Fruit fly (Drosophila melanogaster) whole organism, embryonic: Measurements from ENCODE around the gene CG14650.

Experiments
- CG10543 ChIP-seq: fragments of 200-800 bp; sonication (Bioruptor generic); optimal IDR thresholded peaks from 3 replicates; lab custom pipeline; 2017; ENCODE audit warnings: missing biosample characterization, mild to moderate bottlenecking, missing genetic modification characterization, moderate library complexity
- CG11560 ChIP-seq: fragments of 200-800 bp; sonication (Bioruptor generic); IDR thresholded peaks from 3 replicates; pipeline ENCODE4 v1.3.6; 2022; ENCODE audit warnings: missing biosample characterization, missing genetic modification characterization
- CG15269 ChIP-seq: fragments of 200-800 bp; sonication (Bioruptor generic); optimal IDR thresholded peaks from 2 replicates; lab custom pipeline; 2018; ENCODE audit warnings: missing biosample characterization, mild to moderate bottlenecking, missing genetic modification characterization, moderate library complexity
- CG17802 ChIP-seq: fragments of 200-800 bp; sonication (Bioruptor generic); optimal IDR thresholded peaks from 2 replicates; lab custom pipeline; 2018; ENCODE audit warnings: missing biosample characterization, mild to moderate bottlenecking, missing genetic modification characterization, moderate library complexity
- CG17912 ChIP-seq: fragments of 200-800 bp; sonication (Bioruptor generic); optimal IDR thresholded peaks from 2 replicates; lab custom pipeline; 2018; ENCODE audit warnings: missing biosample characterization, mild to moderate bottlenecking, missing genetic modification characterization
- CG18599 ChIP-seq: fragments of 200-800 bp; sonication (Bioruptor generic); optimal IDR thresholded peaks from 3 replicates; lab custom pipeline; 2017; ENCODE audit warnings: missing biosample characterization, missing genetic modification characterization, mild to moderate bottlenecking, moderate library complexity, missing genetic modification reagents
- CG2120 ChIP-seq: fragments of 200-800 bp; sonication (Bioruptor generic); optimal IDR thresholded peaks from 3 replicates; lab custom pipeline; 2016; ENCODE audit warnings: missing biosample characterization, missing genetic modification characterization
- CG2678 ChIP-seq: fragments of 200-800 bp; sonication (Bioruptor generic); optimal IDR thresholded peaks from 3 replicates; lab custom pipeline; 2019; ENCODE audit warnings: missing biosample characterization, mild to moderate bottlenecking, missing genetic modification characterization, moderate library complexity
- CG34422 ChIP-seq: fragments of 200-800 bp; sonication (Bioruptor generic); IDR thresholded peaks from 3 replicates; pipeline ENCODE4 v1.3.6; 2022; ENCODE audit warnings: missing biosample characterization, missing genetic modification characterization
- CG5953 ChIP-seq: fragments of 200-800 bp; sonication (Bioruptor generic); IDR thresholded peaks from 2 replicates; pipeline ENCODE4 v1.3.6; 2022; ENCODE audit warnings: missing biosample characterization, missing genetic modification characterization
- CG6254 ChIP-seq: fragments of 200-800 bp; sonication (Bioruptor generic); optimal IDR thresholded peaks from 3 replicates; lab custom pipeline; 2017; ENCODE audit warnings: mild to moderate bottlenecking, missing biosample characterization, missing genetic modification reagents, missing genetic modification characterization
- CG6765 ChIP-seq: fragments of 200-800 bp; sonication (Bioruptor generic); optimal IDR thresholded peaks from 3 replicates; lab custom pipeline; 2017; ENCODE audit warnings: missing biosample characterization, mild to moderate bottlenecking, missing genetic modification characterization
- CG7357 ChIP-seq: fragments of 200-800 bp; sonication (Bioruptor generic); IDR thresholded peaks from 3 replicates; pipeline ENCODE4 v1.3.6; 2022; ENCODE audit warnings: missing biosample characterization, missing genetic modification characterization
- CG7786 ChIP-seq: fragments of 200-800 bp; sonication (Bioruptor generic); optimal IDR thresholded peaks from 2 replicates; lab custom pipeline; 2016; ENCODE audit warnings: missing biosample characterization, missing genetic modification characterization
- CG7963 ChIP-seq: fragments of 200-800 bp; sonication (Bioruptor generic); IDR thresholded peaks from 3 replicates; pipeline ENCODE4 v1.3.6; 2022; ENCODE audit warnings: missing biosample characterization, missing genetic modification characterization; ENCODE audit not compliant: partially characterized antibody
- Camta ChIP-seq: fragments of 200-800 bp; sonication (Bioruptor generic); optimal IDR thresholded peaks from 2 replicates; lab custom pipeline; 2016; ENCODE audit warnings: missing biosample characterization, missing genetic modification characterization
- CrebB ChIP-seq: fragments of 200-800 bp; sonication (Bioruptor generic); optimal IDR thresholded peaks from 3 replicates; lab custom pipeline; 2018; ENCODE audit warnings: missing biosample characterization, mild to moderate bottlenecking, missing genetic modification characterization
- Dad ChIP-seq: fragments of 200-800 bp; sonication (Bioruptor generic); optimal IDR thresholded peaks from 3 replicates; lab custom pipeline; 2016; ENCODE audit warnings: missing biosample characterization, missing genetic modification characterization
- Fer2 ChIP-seq: fragments of 200-800 bp; sonication (Bioruptor generic); optimal IDR thresholded peaks from 2 replicates; lab custom pipeline; 2018; ENCODE audit warnings: missing biosample characterization, mild to moderate bottlenecking, missing genetic modification characterization, moderate library complexity
- Gsc ChIP-seq: fragments of 200-800 bp; sonication (Bioruptor generic); IDR thresholded peaks from 2 replicates; pipeline ENCODE4 v1.3.6; 2022; ENCODE audit warnings: missing biosample characterization, missing genetic modification characterization
- HLH54F ChIP-seq: fragments of 200-800 bp; sonication (Bioruptor generic); optimal IDR thresholded peaks from 3 replicates; lab custom pipeline; 2016; ENCODE audit warnings: missing biosample characterization, missing genetic modification characterization
- Hand ChIP-seq: fragments of 200-800 bp; sonication (Bioruptor generic); optimal IDR thresholded peaks from 2 replicates; lab custom pipeline; 2017; ENCODE audit warnings: mild to moderate bottlenecking, missing biosample characterization, missing genetic modification reagents, missing genetic modification characterization
- HmgZ ChIP-seq: fragments of 200-800 bp; sonication (Bioruptor generic); optimal IDR thresholded peaks from 2 replicates; lab custom pipeline; 2018; ENCODE audit warnings: missing biosample characterization, mild to moderate bottlenecking, missing genetic modification characterization
- Lim3 ChIP-seq: fragments of 200-800 bp; sonication (Bioruptor generic); IDR thresholded peaks from 2 replicates; pipeline ENCODE4 v1.3.6; 2022; ENCODE audit warnings: missing biosample characterization, missing genetic modification characterization
- NC2α ChIP-seq: fragments of 200-800 bp; sonication (Bioruptor generic); optimal IDR thresholded peaks from 2 replicates; lab custom pipeline; 2016; ENCODE audit warnings: missing biosample characterization, missing genetic modification characterization
- NFAT ChIP-seq: fragments of 200-800 bp; sonication (Bioruptor generic); IDR thresholded peaks from 2 replicates; pipeline ENCODE4 v1.3.6; 2022; ENCODE audit warnings: missing biosample characterization, missing genetic modification characterization
- Oaz ChIP-seq: fragments of 200-800 bp; sonication (Bioruptor generic); IDR thresholded peaks from 2 replicates; pipeline ENCODE4 v1.3.6; 2022; ENCODE audit warnings: missing biosample characterization, missing genetic modification characterization
- Opbp ChIP-seq: fragments of 200-800 bp; sonication (Bioruptor generic); IDR thresholded peaks from 3 replicates; pipeline ENCODE4 v1.3.6; 2022; ENCODE audit warnings: missing biosample characterization, missing genetic modification characterization; ENCODE audit not compliant: partially characterized antibody
- Rfx ChIP-seq: fragments of 200-800 bp; sonication (Bioruptor generic); IDR thresholded peaks from 2 replicates; pipeline ENCODE4 v1.3.6; 2022; ENCODE audit warnings: missing biosample characterization, missing genetic modification characterization
- Side ChIP-seq: fragments of 200-800 bp; sonication (Bioruptor generic); optimal IDR thresholded peaks from 2 replicates; lab custom pipeline; 2016; ENCODE audit warnings: missing biosample characterization, missing genetic modification characterization
- ase ChIP-seq: fragments of 200-800 bp; sonication (Bioruptor generic); IDR thresholded peaks from 3 replicates; pipeline ENCODE4 v1.3.6; 2022; ENCODE audit warnings: missing biosample characterization, missing genetic modification characterization
- croc ChIP-seq: fragments of 200-800 bp; sonication (Bioruptor generic); conservative IDR thresholded peaks from 3 replicates; pipeline ENCODE4 v1.3.6; 2022; ENCODE audit warnings: missing biosample characterization, missing genetic modification characterization
- da ChIP-seq: fragments of 200-800 bp; sonication (Bioruptor generic); optimal IDR thresholded peaks from 2 replicates; lab custom pipeline; 2016; ENCODE audit warnings: missing biosample characterization, missing genetic modification characterization
- dati ChIP-seq: fragments of 200-800 bp; sonication (Bioruptor generic); IDR thresholded peaks from 2 replicates; pipeline ENCODE4 v1.3.6; 2022; ENCODE audit warnings: missing biosample characterization, missing genetic modification characterization
- en ChIP-seq: fragments of 200-800 bp; sonication (Bioruptor generic); optimal IDR thresholded peaks from 2 replicates; lab custom pipeline; 2016; ENCODE audit warnings: missing biosample characterization, missing genetic modification characterization
- gro ChIP-seq: fragments of 200-800 bp; sonication (Bioruptor generic); optimal IDR thresholded peaks from 2 replicates; lab custom pipeline; 2016; ENCODE audit warnings: missing biosample characterization, missing genetic modification characterization
- ind ChIP-seq: fragments of 200-800 bp; sonication (Bioruptor generic); optimal IDR thresholded peaks from 3 replicates; lab custom pipeline; 2016; ENCODE audit warnings: missing biosample characterization, missing genetic modification characterization
- mirr ChIP-seq: fragments of 200-800 bp; sonication (Bioruptor generic); optimal IDR thresholded peaks from 3 replicates; lab custom pipeline; 2018; ENCODE audit warnings: missing biosample characterization, mild to moderate bottlenecking, missing genetic modification characterization
- nerfin-1 ChIP-seq: fragments of 200-800 bp; sonication (Bioruptor generic); optimal IDR thresholded peaks from 3 replicates; lab custom pipeline; 2019; ENCODE audit warnings: missing biosample characterization, mild to moderate bottlenecking, missing genetic modification characterization, moderate library complexity
- peb ChIP-seq: fragments of 200-800 bp; sonication (Bioruptor generic); IDR thresholded peaks from 2 replicates; pipeline ENCODE4 v1.3.6; 2022; ENCODE audit warnings: missing biosample characterization, missing genetic modification characterization
- prd ChIP-seq, 3 experiments: fragments of >200 bp in 2 of 3; fragments of 200-800 bp in 1 of 3; sonication (Bioruptor generic) in 1 of 3; optimal IDR thresholded peaks in 2 of 3; IDR thresholded peaks in 1 of 3; 2 replicates in 2 of 3; 3 replicates in 1 of 3; pipeline versions ENCODE4 v1.3.6 to Lab custom; 2017 to 2022; ENCODE audit warnings: missing biosample characterization in 1 of 3, missing genetic modification characterization in 1 of 3
- rib ChIP-seq: fragments of 200-800 bp; sonication (Bioruptor generic); IDR thresholded peaks from 2 replicates; pipeline ENCODE4 v1.3.6; 2022; ENCODE audit warnings: missing biosample characterization, missing genetic modification characterization
- schlank ChIP-seq: fragments of 200-800 bp; sonication (Bioruptor generic); optimal IDR thresholded peaks from 2 replicates; lab custom pipeline; 2018; ENCODE audit warnings: missing biosample characterization, mild to moderate bottlenecking, missing genetic modification characterization
- sima ChIP-seq: fragments of 200-800 bp; sonication (Bioruptor generic); optimal IDR thresholded peaks from 2 replicates; lab custom pipeline; 2016; ENCODE audit warnings: missing biosample characterization, missing genetic modification characterization
- sisA ChIP-seq: fragments of 200-800 bp; sonication (Bioruptor generic); IDR thresholded peaks from 2 replicates; pipeline ENCODE4 v1.3.6; 2022; ENCODE audit warnings: missing biosample characterization, missing genetic modification characterization
- slp2 ChIP-seq: fragments of 200-800 bp; sonication (Bioruptor generic); optimal IDR thresholded peaks from 2 replicates; lab custom pipeline; 2016; ENCODE audit warnings: missing biosample characterization, missing genetic modification characterization
- so ChIP-seq: fragments of 200-800 bp; sonication (Bioruptor generic); IDR thresholded peaks from 3 replicates; pipeline ENCODE4 v1.3.6; 2022; ENCODE audit warnings: missing biosample characterization, missing genetic modification characterization
- tin ChIP-seq: fragments of 200-800 bp; sonication (Bioruptor generic); optimal IDR thresholded peaks from 3 replicates; lab custom pipeline; 2016; ENCODE audit warnings: missing biosample characterization, missing genetic modification characterization
- vfl ChIP-seq: fragments of 200-800 bp; sonication (Bioruptor generic); optimal IDR thresholded peaks from 2 replicates; lab custom pipeline; 2016; ENCODE audit warnings: missing biosample characterization, missing genetic modification characterization
- zfh1 ChIP-seq: fragments of 200-800 bp; sonication (Bioruptor generic); IDR thresholded peaks from 3 replicates; pipeline ENCODE4 v1.3.6; 2022; ENCODE audit warnings: missing biosample characterization, missing genetic modification characterization
- zfh2 ChIP-seq: fragments of 200-800 bp; sonication (Bioruptor generic); optimal IDR thresholded peaks from 2 replicates; lab custom pipeline; 2016; ENCODE audit warnings: missing biosample characterization, missing genetic modification characterization

The CG14650 gene

dm6 chr3R:4399810-4400496 is 37.2 kb upstream of the CG14650 start (continued):
- TF ChIP-seq sima (no peak), CG17802 (tag; lab: Kevin White, UChicago) (peak; percentile 98), CG7357 (GFP tag; lab: Robert Waterston, UW) (peak; percentile 96), Gsc (GFP tag; lab: Robert Waterston, UW) (no peak), CG17912 (GFP tag; lab: Kevin White, UChicago) (no peak), Opbp (peak; percentile 56; the same call in 1 of the 3 replicates), Oaz (no peak), sisA (GFP tag; lab: Robert Waterston, UW) (no peak), CG7786 (no peak), NC2α (GFP tag; lab: Kevin White, UChicago) (no peak), Camta (GFP tag; lab: Kevin White, UChicago) (no peak), Rfx (GFP tag; lab: Robert Waterston, UW) (peak; percentile 49; the same call in 1 of the 2 replicates), mirr (GFP tag; lab: Kevin White, UChicago) (no peak), prd (optimal IDR thresholded peaks at IDR 0.05; lab: Kevin White, UChicago) (no peak), prd (GFP tag; IDR thresholded peaks at IDR 0.05; lab: Robert Waterston, UW) (peak; percentile 48; the same call in 2 of the 3 replicates), Dad (GFP tag; lab: Kevin White, UChicago) (no peak), CG5953 (GFP tag; lab: Robert Waterston, UW) (no peak), peb (no peak), zfh2 (GFP tag; lab: Kevin White, UChicago) (peak; percentile 12), NFAT (GFP tag; lab: Robert Waterston, UW) (peak; percentile 57; the same call in 1 of the 2 replicates), Side (no peak), en (no peak), CG2678 (tag; lab: Kevin White, UChicago) (peak; percentile 21), CG15269 (tag; lab: Kevin White, UChicago) (peak; percentile 1), slp2 (no peak), CrebB (tag; lab: Kevin White, UChicago) (no peak), schlank (no peak), zfh1 (no peak), Hand (GFP tag; lab: Kevin White, UChicago) (no peak), HmgZ (tag; lab: Kevin White, UChicago) (no peak), CG11560 (no peak), ase (GFP tag; lab: Robert Waterston, UW) (no peak), CG34422 (GFP tag; lab: Robert Waterston, UW) (no peak), Lim3 (no peak), so (GFP tag; lab: Robert Waterston, UW) (no peak), CG6765 (GFP tag; lab: Kevin White, UChicago) (no peak), nerfin-1 (tag; lab: Kevin White, UChicago) (no peak), croc (no peak), HLH54F (GFP tag; lab: Kevin White, UChicago) (no peak), dati (GFP tag; lab: Robert Waterston, UW) (no peak), CG10543 (GFP tag; lab: Kevin White, UChicago) (no peak), tin (GFP tag; lab: Kevin White, UChicago) (peak; percentile 19), gro (GFP tag; lab: Kevin White, UChicago) (no peak), CG6254 (no peak), CG2120 (peak; percentile 26), CG7963 (GFP tag; lab: Robert Waterston, UW) (no peak), rib (GFP tag; lab: Robert Waterston, UW) (no peak), da (GFP tag; lab: Kevin White, UChicago) (no peak), vfl (GFP tag; lab: Kevin White, UChicago) (no peak), CG18599 (GFP tag; lab: Kevin White, UChicago) (no peak), ind (peak; percentile 18), Fer2 (tag; lab: Kevin White, UChicago) (no peak)
